Worm (Caenorhabditis elegans) whole organism, L3 larva: Measurements from ENCODE around the gene K08F4.12.

Experiments
- R02D3.7 ChIP-seq: fragments of 150-350 bp; optimal IDR thresholded peaks from 2 replicates; lab custom pipeline; 2014; ENCODE audit warnings: missing biosample characterization, missing genetic modification characterization
- ZK546.5 ChIP-seq: sonication (generic microtip); optimal IDR thresholded peaks from 2 replicates; lab custom pipeline; 2017; ENCODE audit warnings: missing biosample characterization, missing genetic modification characterization
- aly-2 ChIP-seq: fragments of 150-350 bp; optimal IDR thresholded peaks from 2 replicates; lab custom pipeline; 2014; ENCODE audit warnings: missing biosample characterization, missing genetic modification characterization
- ceh-82 ChIP-seq: fragments of 150-350 bp; optimal IDR thresholded peaks from 2 replicates; lab custom pipeline; 2014; ENCODE audit warnings: missing biosample characterization, missing genetic modification characterization
- ceh-9 ChIP-seq: sonication (generic microtip); optimal IDR thresholded peaks from 2 replicates; lab custom pipeline; 2018; ENCODE audit warnings: missing biosample characterization, missing genetic modification characterization
- daf-12 ChIP-seq: fragments of 150-350 bp; optimal IDR thresholded peaks from 2 replicates; lab custom pipeline; 2014; ENCODE audit warnings: missing biosample characterization, missing genetic modification reagents, missing genetic modification characterization
- egl-27 ChIP-seq: sonication (generic microtip); optimal IDR thresholded peaks from 4 replicates; lab custom pipeline; 2017; ENCODE audit warnings: missing biosample characterization, missing genetic modification reagents, missing genetic modification characterization
- egl-5 ChIP-seq: fragments of 150-350 bp; optimal IDR thresholded peaks from 2 replicates; lab custom pipeline; 2017; ENCODE audit warnings: missing biosample characterization, missing genetic modification reagents, missing genetic modification characterization, inconsistent platforms
- elt-2 ChIP-seq: sonication (generic microtip); optimal IDR thresholded peaks from 2 replicates; lab custom pipeline; 2016; ENCODE audit warnings: missing genetic modification reagents, mild to moderate bottlenecking, missing genetic modification characterization, missing compliant biosample characterization
- elt-3 ChIP-seq, 3 experiments: fragments of 150-350 bp in 1 of 3; sonication (generic microtip) in 2 of 3; optimal IDR thresholded peaks; 2 replicates in 2 of 3; 4 replicates in 1 of 3; lab custom pipeline; 2014 to 2017; ENCODE audit warnings: missing biosample characterization in 3 of 3, missing genetic modification characterization in 3 of 3
- fkh-2 ChIP-seq: fragments of 150-350 bp; optimal IDR thresholded peaks from 2 replicates; lab custom pipeline; 2014; ENCODE audit warnings: missing biosample characterization, missing genetic modification reagents, missing genetic modification characterization
- fos-1 ChIP-seq: fragments of 150-350 bp; optimal IDR thresholded peaks from 2 replicates; lab custom pipeline; 2014; ENCODE audit warnings: missing biosample characterization, missing genetic modification characterization
- hmg-11 ChIP-seq: sonication (generic microtip); optimal IDR thresholded peaks from 2 replicates; lab custom pipeline; 2016; ENCODE audit warnings: missing genetic modification characterization, missing compliant biosample characterization
- jun-1 ChIP-seq: fragments of 150-350 bp; optimal IDR thresholded peaks from 2 replicates; lab custom pipeline; 2014; ENCODE audit warnings: missing biosample characterization, missing genetic modification reagents, missing genetic modification characterization
- lin-15B ChIP-seq: fragments of 150-350 bp; optimal IDR thresholded peaks from 2 replicates; lab custom pipeline; 2014; ENCODE audit warnings: missing biosample characterization, missing genetic modification characterization
- lin-39 ChIP-seq: fragments of 150-350 bp; optimal IDR thresholded peaks from 2 replicates; lab custom pipeline; 2018; ENCODE audit warnings: missing biosample characterization, missing genetic modification reagents, missing genetic modification characterization
- mdl-1 ChIP-seq: fragments of 150-350 bp; optimal IDR thresholded peaks from 2 replicates; lab custom pipeline; 2014; ENCODE audit warnings: missing biosample characterization, missing genetic modification characterization
- nfya-1 ChIP-seq: sonication (generic microtip); optimal IDR thresholded peaks from 2 replicates; lab custom pipeline; 2017; ENCODE audit warnings: missing genetic modification characterization, mild to moderate bottlenecking, missing compliant biosample characterization, antibody characterized with exemption, moderate library complexity; ENCODE audit not compliant: insufficient read depth
- nhr-11 ChIP-seq: fragments of 150-350 bp; optimal IDR thresholded peaks from 2 replicates; lab custom pipeline; 2014; ENCODE audit warnings: missing biosample characterization, missing genetic modification characterization
- nhr-237 ChIP-seq: fragments of 150-350 bp; optimal IDR thresholded peaks from 2 replicates; lab custom pipeline; 2014; ENCODE audit warnings: missing biosample characterization, missing genetic modification characterization
- nhr-25 ChIP-seq: sonication (generic microtip); optimal IDR thresholded peaks from 2 replicates; lab custom pipeline; 2017; ENCODE audit warnings: missing biosample characterization, missing genetic modification characterization
- nhr-28 ChIP-seq: fragments of 150-350 bp; optimal IDR thresholded peaks from 2 replicates; lab custom pipeline; 2014; ENCODE audit warnings: missing biosample characterization, missing genetic modification characterization
- nhr-43 ChIP-seq: sonication (generic microtip); optimal IDR thresholded peaks from 2 replicates; lab custom pipeline; 2016; ENCODE audit warnings: mild to moderate bottlenecking, missing genetic modification characterization, missing compliant biosample characterization; ENCODE audit not compliant: poor library complexity, severe bottlenecking
- nhr-76 ChIP-seq: fragments of 150-350 bp; sonication (generic microtip); optimal IDR thresholded peaks from 5 replicates; lab custom pipeline; 2014; ENCODE audit warnings: missing biosample characterization, missing genetic modification characterization
- pha-4 ChIP-seq: fragments of 150-350 bp; optimal IDR thresholded peaks from 2 replicates; lab custom pipeline; 2014; ENCODE audit warnings: missing biosample characterization, missing genetic modification reagents, missing genetic modification characterization
- tbx-2 ChIP-seq: sonication (generic microtip); optimal IDR thresholded peaks from 2 replicates; lab custom pipeline; 2016; ENCODE audit warnings: mild to moderate bottlenecking, missing genetic modification characterization, missing compliant biosample characterization
- unc-39 ChIP-seq: sonication (generic microtip); optimal IDR thresholded peaks from 4 replicates; lab custom pipeline; 2017; ENCODE audit warnings: missing biosample characterization, missing genetic modification characterization
- unc-62 ChIP-seq: fragments of 150-350 bp; sonication (generic microtip); optimal IDR thresholded peaks from 4 replicates; lab custom pipeline; 2014; ENCODE audit warnings: missing biosample characterization, missing genetic modification reagents, missing genetic modification characterization

Gene K08F4.12

DNA sequence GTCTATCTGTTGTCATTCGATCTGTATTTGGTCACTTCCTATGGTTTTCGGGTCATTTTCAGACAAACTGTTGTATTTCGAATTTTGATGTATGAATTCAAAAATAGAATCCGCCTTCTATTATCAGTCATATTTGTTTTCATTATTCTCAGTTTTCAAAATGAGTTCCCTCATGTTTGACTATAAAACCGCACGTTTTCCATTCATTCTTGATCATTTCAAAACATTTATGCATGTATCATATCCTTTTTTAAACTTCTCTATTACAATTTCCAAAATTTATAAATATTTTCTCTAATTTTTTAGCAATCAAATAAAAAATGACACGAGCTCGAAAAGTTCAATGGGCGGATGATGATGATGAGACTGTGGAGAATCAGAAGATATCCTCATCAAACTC, at the start of gene K08F4.12:
Gene K08F4.12 (plus strand): TSS at position 301 of the 400 bp plus-strand sequence.
- TF ChIP-seq nhr-43 (tag; lab: Kevin White, UChicago) (no peak), nhr-28 (no peak), tbx-2 (no peak), lin-15B (tag; lab: Kevin White, UChicago) (no peak), elt-2 (tag; lab: Kevin White, UChicago) (no peak), fkh-2 (no peak), nfya-1 (no peak)

DNA sequence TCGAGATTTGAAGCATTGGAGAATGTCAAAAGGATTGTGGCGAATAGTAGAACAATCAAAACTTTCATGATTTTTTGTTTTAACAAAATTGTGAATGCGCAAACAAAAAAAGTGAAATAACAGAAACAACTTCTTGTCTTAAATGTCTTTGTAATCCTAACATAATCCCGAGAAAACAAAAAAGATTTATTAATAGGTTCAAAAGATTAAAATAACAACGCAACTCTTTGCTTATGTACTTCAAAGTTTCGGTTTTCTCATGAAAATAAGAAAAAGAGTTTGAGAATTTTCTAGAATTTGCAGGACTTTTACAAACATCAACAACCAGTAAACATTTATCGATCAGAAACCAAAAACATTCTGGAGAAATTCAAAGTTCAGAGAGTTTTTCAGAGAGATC, 48.1 kb upstream of the K08F4.12 start, which contains the start of gene ttr-39:
Gene ttr-39 (minus strand): TSS at position 101 of the 400 bp plus-strand sequence.
- no peak for TF ChIP-seq lin-39 (tag; lab: Kevin White, UChicago)
- TF ChIP-seq egl-5 (tag; lab: Kevin White, UChicago), result no peak
- TF ChIP-seq mdl-1 (tag; lab: Kevin White, UChicago), result no peak
- no peak for TF ChIP-seq ceh-82 (tag; lab: Kevin White, UChicago)
- TF ChIP-seq tbx-2, result no peak
- TF ChIP-seq jun-1 (tag; lab: Kevin White, UChicago), result no peak
- TF ChIP-seq nhr-237 (tag; lab: Kevin White, UChicago), result no peak

DNA sequence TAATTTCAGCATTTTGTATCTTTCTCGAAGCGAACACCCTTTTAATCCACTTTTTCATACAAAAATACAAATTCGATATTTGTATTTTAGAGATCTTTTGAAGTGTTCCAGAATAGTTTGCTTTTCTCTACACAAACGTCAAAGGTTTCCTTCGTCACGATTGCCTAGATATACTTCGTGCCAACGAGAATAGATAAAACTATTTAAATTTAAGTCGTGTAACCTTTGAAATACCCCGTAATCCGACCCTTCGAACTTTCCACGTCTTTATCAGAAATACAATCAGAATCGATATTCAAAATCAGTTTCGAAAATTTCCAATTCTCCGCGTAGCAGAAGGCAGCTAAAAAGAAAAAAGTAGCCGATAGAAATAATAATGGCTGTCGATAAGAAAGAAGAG, 47.5 kb upstream of the K08F4.12 start, which contains the start of gene ttbk-5:
Gene ttbk-5 (plus strand): TSS at position 301 of the 400 bp plus-strand sequence.
- TF ChIP-seq unc-62 (GFP tag; lab: Kevin White, UChicago), result no peak
- TF ChIP-seq aly-2 (tag; lab: Kevin White, UChicago), result no peak
- no peak for TF ChIP-seq nhr-43 (tag; lab: Kevin White, UChicago)
- TF ChIP-seq elt-3 (tag; optimal IDR thresholded peaks at IDR 0.05; lab: Kevin White, UChicago), result no peak
- TF ChIP-seq egl-5 (tag; lab: Kevin White, UChicago), result no peak
- no peak for TF ChIP-seq lin-39 (tag; lab: Kevin White, UChicago)
- no peak for TF ChIP-seq hmg-11 (tag; lab: Kevin White, UChicago)

DNA sequence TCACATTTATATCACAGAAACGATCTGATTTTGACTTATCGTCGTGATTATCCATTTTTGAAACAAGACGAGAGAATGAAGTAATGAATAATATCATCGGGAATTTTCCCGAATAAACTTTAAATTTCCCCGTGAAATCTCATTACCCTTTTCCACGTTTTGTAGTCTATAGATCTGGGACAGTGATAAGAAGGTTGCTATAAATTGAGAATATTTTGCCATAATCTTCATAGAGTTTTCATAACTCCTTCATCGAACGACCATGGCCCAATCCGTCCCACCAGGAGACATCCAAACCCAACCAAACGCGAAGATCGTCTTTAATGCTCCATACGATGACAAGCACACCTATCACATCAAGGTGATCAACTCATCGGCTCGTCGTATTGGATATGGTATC, 42.7 kb upstream of the K08F4.12 start, which contains the start of the genes C04G2.5 and msp-36:
Gene C04G2.5 (minus strand): TSS at position 101 of the 400 bp plus-strand sequence.
Gene msp-36 (plus strand): TSS at position 263 of the 400 bp plus-strand sequence.
- no peak for TF ChIP-seq pha-4 (tag; lab: Kevin White, UChicago)
- no peak for TF ChIP-seq daf-12 (tag; lab: Kevin White, UChicago)
- no peak for TF ChIP-seq unc-62 (GFP tag; lab: Kevin White, UChicago)
- no peak for TF ChIP-seq ceh-9 (tag; lab: Kevin White, UChicago)
- no peak for TF ChIP-seq lin-39 (tag; lab: Kevin White, UChicago)
- no peak for TF ChIP-seq nhr-43 (tag; lab: Kevin White, UChicago)
- TF ChIP-seq jun-1 (tag; lab: Kevin White, UChicago), result no peak

DNA sequence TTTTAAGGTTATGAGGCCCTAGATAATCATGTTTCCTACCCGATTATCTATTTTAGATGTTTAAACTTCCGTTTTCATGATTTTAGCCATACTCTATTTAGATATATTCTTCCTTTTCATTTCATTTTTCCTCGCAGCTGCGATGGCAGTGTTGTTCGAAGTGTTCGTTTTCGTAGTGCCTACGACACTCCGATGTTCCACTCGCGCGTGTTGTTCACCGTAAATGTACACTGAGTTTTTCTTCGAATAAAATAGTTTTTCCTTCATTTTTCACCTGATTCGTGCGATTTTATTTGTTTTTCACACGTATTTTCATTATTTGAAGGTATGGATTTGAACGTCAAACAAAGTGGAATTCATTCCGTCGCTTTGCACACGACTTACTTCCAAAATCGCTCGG, 41.0 kb upstream of the K08F4.12 start, which contains the start of gene dis-3:
Gene dis-3 (plus strand): TSS at position 322 of the 400 bp plus-strand sequence.
- TF ChIP-seq R02D3.7 (tag; lab: Kevin White, UChicago) (peak; percentile 71), unc-39 (tag; lab: Kevin White, UChicago) (no peak), nhr-25 (tag; lab: Kevin White, UChicago) (no peak), lin-15B (tag; lab: Kevin White, UChicago) (peak; percentile 42)
- TF ChIP-seq, all 47 proteins: peak for 2

DNA sequence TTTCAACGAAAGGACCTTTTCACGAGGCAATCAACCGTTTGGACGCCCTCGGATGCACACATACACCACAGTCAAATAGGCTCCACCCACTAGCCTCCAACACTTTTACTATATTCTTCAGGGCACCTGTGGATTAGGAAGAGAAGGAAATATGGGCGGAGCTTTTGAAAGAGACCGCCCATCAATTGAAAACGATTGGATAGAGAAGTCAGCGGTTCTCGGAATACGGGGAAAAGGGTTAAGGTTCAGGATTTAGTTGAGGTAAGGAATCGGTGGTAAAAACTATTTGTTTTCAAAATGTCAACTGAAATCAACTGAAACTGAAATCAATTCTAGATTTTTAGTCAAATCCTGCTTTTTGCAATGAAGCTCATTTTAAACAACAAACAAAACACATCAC, 27.5 kb upstream of the K08F4.12 start, which contains the start of gene egl-38:
Gene egl-38 (minus strand): TSS at position 101 of the 400 bp plus-strand sequence.
- no peak for TF ChIP-seq elt-2 (tag; lab: Kevin White, UChicago)
- no peak for TF ChIP-seq nhr-43 (tag; lab: Kevin White, UChicago)
- no peak for TF ChIP-seq ceh-9 (tag; lab: Kevin White, UChicago)
- TF ChIP-seq tbx-2, result no peak
- TF ChIP-seq nhr-76 (tag; lab: Kevin White, UChicago), result no peak
- no peak for TF ChIP-seq egl-27 (tag; lab: Kevin White, UChicago)
- TF ChIP-seq nhr-11 (tag; lab: Kevin White, UChicago), result no peak
- TF ChIP-seq ZK546.5 (tag; lab: Kevin White, UChicago), result no peak
- TF ChIP-seq fos-1 (tag; lab: Kevin White, UChicago), result no peak
